Worm (Caenorhabditis elegans) whole organism, L4 larva: ENCODE measurements around the gene R09F10.8.

Experiments
- R02D3.7 ChIP-seq: fragments of 150-350 bp; sonication (generic microtip); optimal IDR thresholded peaks from 3 replicates; lab custom pipeline; 2014; ENCODE audit warnings: missing biosample characterization, missing genetic modification characterization
- ces-1 ChIP-seq: fragments of 150-350 bp; sonication (generic microtip); optimal IDR thresholded peaks from 4 replicates; lab custom pipeline; 2014; ENCODE audit warnings: missing biosample characterization, missing genetic modification reagents, missing genetic modification characterization
- egl-43 ChIP-seq: fragments of 200-800 bp; sonication (Bioruptor generic); IDR thresholded peaks from 2 replicates; pipeline ENCODE4 v1.3.6; 2022; ENCODE audit warnings: missing genetic modification reagents, missing genetic modification characterization, missing compliant biosample characterization
- lim-7 ChIP-seq: fragments of 200-800 bp; sonication (Bioruptor generic); IDR thresholded peaks from 2 replicates; pipeline ENCODE4 v1.3.6; 2022; ENCODE audit warnings: missing genetic modification characterization, missing compliant biosample characterization
- nhr-76 ChIP-seq: fragments of 150-350 bp; optimal IDR thresholded peaks from 2 replicates; lab custom pipeline; 2014; ENCODE audit warnings: missing biosample characterization, missing genetic modification characterization

ce11 chrX:8276984-8277383, 49.3 kb downstream of the R09F10.8 start:
- TF ChIP-seq lim-7 (no peak), R02D3.7 (tag; lab: Kevin White, UChicago) (no peak), egl-43 (GFP tag; lab: Robert Waterston, UW) (no peak), nhr-76 (tag; lab: Kevin White, UChicago) (no peak), ces-1 (no peak)
